Worm (Caenorhabditis elegans): Measurements from ENCODE around the gene ZK686.5.

DNA sequence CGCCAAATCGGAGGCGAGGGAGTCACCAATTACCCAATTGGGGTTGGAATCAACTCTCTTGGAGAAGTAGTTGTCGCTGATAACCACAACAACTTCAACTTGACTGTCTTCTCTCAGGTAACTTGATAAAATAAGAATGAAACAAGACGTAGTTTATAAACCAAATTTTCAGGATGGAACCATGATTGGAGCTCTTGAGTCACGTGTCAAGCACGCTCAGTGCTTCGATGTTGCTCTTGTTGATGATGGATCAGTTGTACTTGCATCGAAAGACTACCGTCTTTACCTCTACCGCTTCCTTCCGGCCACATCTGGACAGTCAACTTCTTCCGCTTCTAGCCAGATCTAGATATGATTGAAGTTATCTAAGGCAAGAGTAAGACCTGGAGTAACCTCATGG, 31.3 kb downstream of the ZK686.5 start:
- TF ChIP-seq nhr-11 (tag; optimal IDR thresholded peaks at IDR 0.05) (no peak), C16A3.4 (tag; optimal IDR thresholded peaks at IDR 0.05) (no peak), nhr-90 (tag; optimal IDR thresholded peaks at IDR 0.05; ENCODE audit: poor library complexity) (no peak), nhr-76 (tag; optimal IDR thresholded peaks at IDR 0.05) (no peak), snpc-4 (tag; optimal IDR thresholded peaks at IDR 0.05) (no peak), ztf-11 (tag; optimal IDR thresholded peaks at IDR 0.05) (no peak), mdl-1 (tag; optimal IDR thresholded peaks at IDR 0.05) (no peak), skn-1 (tag; optimal IDR thresholded peaks at IDR 0.05) (no peak), dsc-1 (tag; optimal IDR thresholded peaks at IDR 0.05) (no peak), lin-13 (GFP tag; optimal IDR thresholded peaks at IDR 0.05) (no peak)
